Worm (Caenorhabditis elegans): ENCODE measurements around the gene K08D12.4.

K08D12.4 gene

DNA sequence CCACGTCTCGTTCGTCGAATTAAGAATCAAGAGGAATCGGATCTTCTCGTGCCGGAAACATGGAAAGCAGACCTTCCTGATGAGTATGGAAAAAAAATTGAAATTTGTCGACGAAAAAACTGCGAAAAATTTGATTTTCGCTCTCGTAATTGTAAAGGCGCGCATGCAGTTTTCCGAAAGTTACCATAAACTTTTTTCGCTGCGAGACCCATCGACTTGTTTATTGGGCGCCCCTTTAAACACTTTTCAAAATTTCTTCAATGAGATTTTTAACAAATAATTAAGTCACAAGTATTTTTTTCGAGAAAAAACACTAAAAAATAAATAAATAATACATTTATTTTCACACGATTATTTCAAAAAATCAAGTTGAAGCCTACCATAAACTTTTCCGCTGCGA lies 46.4 kb upstream of the K08D12.4 start:
- TF ChIP-seq sem-2 (GFP tag; optimal IDR thresholded peaks at IDR 0.05) (no peak), bed-3 (GFP tag; optimal IDR thresholded peaks at IDR 0.05) (no peak), lin-32 (GFP tag; optimal IDR thresholded peaks at IDR 0.05) (no peak), unc-62 (GFP tag; optimal IDR thresholded peaks at IDR 0.05) (no peak), unc-120 (tag; optimal IDR thresholded peaks at IDR 0.05; ENCODE audit: poor library complexity, severe bottlenecking) (no peak), mls-2 (tag; optimal IDR thresholded peaks at IDR 0.05) (no peak), lin-13 (tag; optimal IDR thresholded peaks at IDR 0.05) (no peak), nhr-2 (tag; optimal IDR thresholded peaks at IDR 0.05) (no peak), nhr-237 (tag; optimal IDR thresholded peaks at IDR 0.05) (no peak), lsy-2 (tag; optimal IDR thresholded peaks at IDR 0.05) (no peak), elt-1 (tag; optimal IDR thresholded peaks at IDR 0.05; ENCODE audit: borderline replicate concordance, insufficient read depth) (no peak), nhr-76 (tag; optimal IDR thresholded peaks at IDR 0.05) (no peak), hlh-1 (tag; optimal IDR thresholded peaks at IDR 0.05) (no peak), pha-4 (tag; optimal IDR thresholded peaks at IDR 0.05) (no peak), M03D4.4 (tag; optimal IDR thresholded peaks at IDR 0.05) (no peak), cnd-1 (tag; optimal IDR thresholded peaks at IDR 0.05) (no peak)

DNA sequence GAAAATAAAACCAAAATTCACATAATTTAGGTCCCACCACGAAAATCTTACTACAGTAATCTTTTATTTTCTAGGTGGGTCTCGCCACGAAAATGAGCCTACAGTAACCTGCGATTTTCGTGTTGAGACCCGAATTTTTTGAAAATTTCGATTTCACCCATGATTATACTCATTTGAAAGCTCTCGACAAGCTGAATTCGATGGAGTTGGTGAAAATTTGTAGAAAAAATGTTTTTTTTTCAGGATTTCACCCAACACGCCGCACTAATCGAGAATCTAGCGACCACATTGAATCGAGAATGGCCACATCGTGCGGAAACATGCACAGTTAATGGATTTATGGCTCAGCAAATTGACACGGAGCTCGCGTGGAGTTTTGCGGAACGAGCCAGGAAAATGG lies 44.2 kb upstream of the K08D12.4 start:
- TF ChIP-seq blmp-1 (tag; optimal IDR thresholded peaks at IDR 0.05): no peak

DNA sequence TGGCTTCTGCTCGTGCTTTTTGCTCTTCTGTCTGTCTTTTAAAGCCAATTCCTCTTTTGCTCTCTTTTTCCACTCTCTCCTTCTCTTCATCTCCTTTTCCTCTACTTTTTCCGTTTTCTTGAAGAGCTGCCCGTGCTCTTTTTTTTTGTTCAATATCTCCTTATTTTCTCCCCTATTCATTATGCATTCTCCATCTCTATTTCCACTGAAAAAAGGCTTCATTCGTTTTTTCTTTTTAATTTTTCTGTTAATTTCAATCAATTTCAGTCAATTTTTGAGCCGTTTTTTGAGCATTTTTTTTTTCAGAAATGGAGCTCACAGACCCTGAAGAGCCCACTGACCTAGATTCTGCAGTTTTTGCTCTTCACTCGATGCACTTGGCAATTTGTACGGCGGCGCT lies 34.7 kb upstream of the K08D12.4 start, which contains the start of gene Y41D4B.1:
Y41D4B.1 (plus strand) TSS at position 301 of the 400 bp plus-strand sequence.
- TF ChIP-seq nhr-12 (tag; optimal IDR thresholded peaks at IDR 0.05): no peak

DNA sequence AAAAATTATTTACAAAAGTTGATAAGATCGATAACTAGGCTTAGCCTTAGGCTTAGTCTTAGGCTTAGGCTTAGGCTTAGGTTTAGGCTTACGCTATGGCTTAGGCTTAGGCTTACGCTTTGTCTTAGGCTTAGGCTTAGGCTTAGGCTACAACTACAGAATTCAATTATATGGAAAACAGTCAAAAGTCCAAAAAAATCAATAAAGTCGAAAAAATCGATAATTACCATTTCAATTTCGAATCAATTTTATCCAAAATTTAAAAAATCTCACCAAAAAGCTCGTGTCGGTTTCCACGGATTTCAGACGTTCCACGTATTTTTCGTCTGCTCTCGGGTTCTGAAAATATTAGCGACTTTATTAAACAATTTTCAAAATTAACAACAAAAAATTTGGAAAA lies 30.2 kb upstream of the K08D12.4 start:
- no peak for TF ChIP-seq elt-3 (tag; optimal IDR thresholded peaks at IDR 0.05)
- no peak for TF ChIP-seq mep-1 (tag; optimal IDR thresholded peaks at IDR 0.05)
- TF ChIP-seq ceh-43 (GFP tag; optimal IDR thresholded peaks at IDR 0.05): no peak
- TF ChIP-seq ceh-83 (GFP tag; optimal IDR thresholded peaks at IDR 0.05): no peak
- no peak for TF ChIP-seq lin-13 (tag; optimal IDR thresholded peaks at IDR 0.05)
- no peak for TF ChIP-seq unc-39 (tag; optimal IDR thresholded peaks at IDR 0.05)
- TF ChIP-seq blmp-1 (tag; optimal IDR thresholded peaks at IDR 0.05): no peak
- no peak for TF ChIP-seq tbx-8 (GFP tag; optimal IDR thresholded peaks at IDR 0.05)
- no peak for TF ChIP-seq nhr-12 (tag; optimal IDR thresholded peaks at IDR 0.05)
- TF ChIP-seq mls-2 (tag; optimal IDR thresholded peaks at IDR 0.05): no peak
- TF ChIP-seq ceh-39 (tag; optimal IDR thresholded peaks at IDR 0.05): no peak
- TF ChIP-seq unc-62 (GFP tag; optimal IDR thresholded peaks at IDR 0.05): no peak
- no peak for TF ChIP-seq nhr-237 (tag; optimal IDR thresholded peaks at IDR 0.05)
- TF ChIP-seq ztf-11 (tag; optimal IDR thresholded peaks at IDR 0.05): no peak

DNA sequence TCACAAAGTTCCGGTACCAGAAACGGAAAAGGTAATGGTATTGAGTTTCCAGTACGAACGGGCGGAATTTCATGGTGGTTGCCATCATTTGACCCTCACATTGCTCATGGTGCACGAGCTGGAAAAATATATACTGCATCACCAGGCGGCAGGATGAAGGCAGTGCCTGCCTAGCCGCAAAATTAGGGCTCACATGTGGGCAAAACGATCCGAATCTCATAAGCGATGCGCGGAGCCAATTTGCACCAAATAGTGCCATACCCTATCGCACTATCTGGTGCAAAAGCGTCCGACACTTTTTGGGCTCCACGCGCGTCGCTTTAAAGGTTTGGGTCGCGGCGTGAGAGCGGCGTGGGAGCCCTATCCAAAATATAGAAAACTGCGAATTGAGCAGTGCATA lies 27.9 kb upstream of the K08D12.4 start:
- TF ChIP-seq sptf-1 (tag; optimal IDR thresholded peaks at IDR 0.05) (no peak), elt-1 (tag; optimal IDR thresholded peaks at IDR 0.05; ENCODE audit: borderline replicate concordance, insufficient read depth) (no peak), ceh-39 (tag; optimal IDR thresholded peaks at IDR 0.05) (no peak), ztf-11 (tag; optimal IDR thresholded peaks at IDR 0.05) (no peak), unc-39 (tag; optimal IDR thresholded peaks at IDR 0.05) (no peak), lin-13 (tag; optimal IDR thresholded peaks at IDR 0.05) (no peak), unc-62 (GFP tag; optimal IDR thresholded peaks at IDR 0.05) (no peak), lsy-2 (tag; optimal IDR thresholded peaks at IDR 0.05) (no peak), M03D4.4 (tag; optimal IDR thresholded peaks at IDR 0.05) (no peak), mls-2 (tag; optimal IDR thresholded peaks at IDR 0.05) (no peak), snpc-4 (tag; optimal IDR thresholded peaks at IDR 0.05) (no peak), nhr-28 (tag; optimal IDR thresholded peaks at IDR 0.05) (no peak), mab-5 (tag; optimal IDR thresholded peaks at IDR 0.05) (no peak), mep-1 (tag; optimal IDR thresholded peaks at IDR 0.05) (no peak), flh-1 (GFP tag; optimal IDR thresholded peaks at IDR 0.05) (no peak), bed-3 (GFP tag; optimal IDR thresholded peaks at IDR 0.05) (no peak), nhr-2 (tag; optimal IDR thresholded peaks at IDR 0.05) (no peak), nhr-76 (tag; optimal IDR thresholded peaks at IDR 0.05) (no peak)

DNA sequence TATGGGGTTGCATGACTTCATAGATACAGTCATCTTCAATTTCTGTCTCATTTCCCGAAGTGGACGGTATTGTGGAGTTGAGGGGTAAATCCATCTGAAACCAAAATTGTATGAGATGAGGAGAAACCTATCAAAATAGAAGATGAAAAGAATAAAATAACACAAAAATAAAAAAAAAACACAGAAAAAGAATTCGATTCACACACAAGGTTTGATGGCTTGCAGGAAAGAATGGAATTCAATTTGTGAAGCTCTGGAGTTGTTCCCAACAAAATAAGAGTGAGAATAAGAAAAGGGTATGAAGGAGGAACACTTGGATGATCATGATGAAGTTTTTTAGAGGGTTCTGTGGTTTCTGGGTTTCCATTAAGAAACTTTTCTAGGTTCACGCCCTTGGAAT lies 25.0 kb upstream of the K08D12.4 start, which contains the start of gene Y41D4B.24:
Y41D4B.24 (minus strand) TSS at position 101 of the 400 bp plus-strand sequence.
- TF ChIP-seq flh-1 (GFP tag; optimal IDR thresholded peaks at IDR 0.05): no peak
- no peak for TF ChIP-seq mab-5 (tag; optimal IDR thresholded peaks at IDR 0.05)
- no peak for TF ChIP-seq hlh-1 (tag; optimal IDR thresholded peaks at IDR 0.05)
- no peak for TF ChIP-seq ceh-83 (GFP tag; optimal IDR thresholded peaks at IDR 0.05)
- TF ChIP-seq sem-2 (GFP tag; optimal IDR thresholded peaks at IDR 0.05): no peak
- TF ChIP-seq bed-3 (GFP tag; optimal IDR thresholded peaks at IDR 0.05): no peak
- no peak for TF ChIP-seq lsy-2 (tag; optimal IDR thresholded peaks at IDR 0.05)
- TF ChIP-seq nhr-2 (tag; optimal IDR thresholded peaks at IDR 0.05): no peak
- no peak for TF ChIP-seq mls-2 (tag; optimal IDR thresholded peaks at IDR 0.05)
- no peak for TF ChIP-seq drap-1 (GFP tag; optimal IDR thresholded peaks at IDR 0.05)
- no peak for TF ChIP-seq elt-1 (tag; optimal IDR thresholded peaks at IDR 0.05; ENCODE audit: borderline replicate concordance, insufficient read depth)
- no peak for TF ChIP-seq unc-39 (tag; optimal IDR thresholded peaks at IDR 0.05)
